Worm (Caenorhabditis elegans) whole organism, late embryonic: Measurements from ENCODE around the gene rpn-6.2.

ENCODE experiments used
- T23F11.4 ChIP-seq: fragments of 200-800 bp; sonication (Bioruptor generic); optimal IDR thresholded peaks from 2 replicates; lab custom pipeline; 2018; ENCODE audit warnings: mild to moderate bottlenecking, missing genetic modification characterization, missing compliant biosample characterization
- Y22D7AL.16 ChIP-seq: sonication (generic microtip); optimal IDR thresholded peaks from 2 replicates; lab custom pipeline; 2016; ENCODE audit warnings: missing genetic modification characterization, missing compliant biosample characterization
- ceh-14 ChIP-seq: sonication (generic microtip); optimal IDR thresholded peaks from 2 replicates; lab custom pipeline; 2016; ENCODE audit warnings: missing genotype, missing genetic modification characterization, missing compliant biosample characterization
- ceh-19 ChIP-seq: fragments of 200-800 bp; sonication (Bioruptor generic); optimal IDR thresholded peaks from 2 replicates; lab custom pipeline; 2018; ENCODE audit warnings: mild to moderate bottlenecking, missing genetic modification characterization, missing compliant biosample characterization
- ceh-30 ChIP-seq: fragments of 150-350 bp; optimal IDR thresholded peaks from 2 replicates; lab custom pipeline; 2014; ENCODE audit warnings: missing biosample characterization, missing genetic modification characterization
- ceh-31 ChIP-seq: sonication (generic microtip); optimal IDR thresholded peaks from 2 replicates; lab custom pipeline; 2016; ENCODE audit warnings: missing genetic modification characterization, missing compliant biosample characterization
- ceh-34 ChIP-seq: sonication (generic microtip); optimal IDR thresholded peaks from 2 replicates; lab custom pipeline; 2016; ENCODE audit warnings: mild to moderate bottlenecking, missing genetic modification characterization, missing compliant biosample characterization
- ceh-45 ChIP-seq: fragments of 200-800 bp; sonication (Bioruptor generic); IDR thresholded peaks from 2 replicates; pipeline ENCODE4 v1.3.6; 2022; ENCODE audit warnings: missing genetic modification reagents, missing genetic modification characterization, missing compliant biosample characterization
- ceh-48 ChIP-seq: sonication (generic microtip); optimal IDR thresholded peaks from 2 replicates; lab custom pipeline; 2016; ENCODE audit warnings: missing genetic modification characterization, inconsistent platforms, missing compliant biosample characterization
- che-1 ChIP-seq: sonication (generic microtip); optimal IDR thresholded peaks from 2 replicates; lab custom pipeline; 2016; ENCODE audit warnings: mild to moderate bottlenecking, missing genetic modification characterization, missing compliant biosample characterization
- elt-2 ChIP-seq: sonication (generic microtip); optimal IDR thresholded peaks from 2 replicates; lab custom pipeline; 2016; ENCODE audit warnings: missing genetic modification reagents, missing genetic modification characterization, missing compliant biosample characterization
- hlh-13 ChIP-seq: fragments of 200-800 bp; sonication (Bioruptor generic); optimal IDR thresholded peaks from 2 replicates; lab custom pipeline; 2018; ENCODE audit warnings: mild to moderate bottlenecking, missing genetic modification characterization, missing compliant biosample characterization
- hlh-15 ChIP-seq: sonication (generic microtip); optimal IDR thresholded peaks from 2 replicates; lab custom pipeline; 2016; ENCODE audit warnings: missing genetic modification characterization, missing compliant biosample characterization
- hlh-30 ChIP-seq: sonication (generic microtip); optimal IDR thresholded peaks from 2 replicates; lab custom pipeline; 2017; ENCODE audit warnings: antibody characterized with exemption, missing genetic modification characterization, missing compliant biosample characterization; ENCODE audit not compliant: insufficient read depth
- hlh-6 ChIP-seq: sonication (generic microtip); optimal IDR thresholded peaks from 2 replicates; lab custom pipeline; 2016; ENCODE audit warnings: missing genotype, missing genetic modification characterization, missing compliant biosample characterization
- hlh-8 ChIP-seq: sonication (generic microtip); optimal IDR thresholded peaks from 2 replicates; lab custom pipeline; 2016; ENCODE audit warnings: missing genotype, missing genetic modification characterization, missing compliant biosample characterization
- mec-3 ChIP-seq: sonication (generic microtip); optimal IDR thresholded peaks from 2 replicates; lab custom pipeline; 2016; ENCODE audit warnings: borderline replicate concordance, missing genetic modification characterization, missing compliant biosample characterization
- nfya-1 ChIP-seq: sonication (generic microtip); optimal IDR thresholded peaks from 2 replicates; lab custom pipeline; 2017; ENCODE audit warnings: missing genetic modification characterization, mild to moderate bottlenecking, missing compliant biosample characterization, antibody characterized with exemption, moderate library complexity
- npax-4 ChIP-seq: sonication (generic microtip); optimal IDR thresholded peaks from 2 replicates; lab custom pipeline; 2016; ENCODE audit warnings: missing genetic modification characterization, missing compliant biosample characterization
- pag-3 ChIP-seq: sonication (generic microtip); optimal IDR thresholded peaks from 2 replicates; lab custom pipeline; 2016; ENCODE audit warnings: missing compliant biosample characterization, missing genetic modification characterization, borderline replicate concordance
- pha-4 ChIP-seq: fragments of 150-350 bp; optimal IDR thresholded peaks from 2 replicates; lab custom pipeline; 2018; ENCODE audit warnings: missing biosample characterization, missing genetic modification reagents, missing genetic modification characterization
- pqm-1 ChIP-seq: sonication (generic microtip); optimal IDR thresholded peaks from 2 replicates; lab custom pipeline; 2016; ENCODE audit warnings: missing genetic modification characterization, missing compliant biosample characterization
- ref-2 ChIP-seq: sonication (generic microtip); optimal IDR thresholded peaks from 2 replicates; lab custom pipeline; 2016; ENCODE audit warnings: missing genetic modification characterization, missing compliant biosample characterization
- sox-2 ChIP-seq: fragments of 200-800 bp; sonication (Bioruptor generic); IDR thresholded peaks from 2 replicates; pipeline ENCODE4 v1.3.6; 2022; ENCODE audit warnings: missing genetic modification reagents, missing genetic modification characterization, missing compliant biosample characterization
- sox-4 ChIP-seq: sonication (generic microtip); optimal IDR thresholded peaks from 2 replicates; lab custom pipeline; 2017; ENCODE audit warnings: mild to moderate bottlenecking, missing genetic modification characterization, inconsistent platforms, missing compliant biosample characterization
- syd-9 ChIP-seq: sonication (generic microtip); optimal IDR thresholded peaks from 2 replicates; lab custom pipeline; 2016; ENCODE audit warnings: mild to moderate bottlenecking, missing genetic modification characterization, moderate library complexity, missing compliant biosample characterization
- tbx-7 ChIP-seq: sonication (generic microtip); optimal IDR thresholded peaks from 2 replicates; lab custom pipeline; 2016; ENCODE audit warnings: missing genotype, missing genetic modification characterization, missing compliant biosample characterization
- unc-42 ChIP-seq: sonication (generic microtip); optimal IDR thresholded peaks from 2 replicates; lab custom pipeline; 2016; ENCODE audit warnings: missing genotype, missing genetic modification characterization, missing compliant biosample characterization
- unc-86 ChIP-seq: sonication (generic microtip); optimal IDR thresholded peaks from 2 replicates; lab custom pipeline; 2016; ENCODE audit warnings: missing genetic modification characterization, missing compliant biosample characterization

rpn-6.2 gene

DNA sequence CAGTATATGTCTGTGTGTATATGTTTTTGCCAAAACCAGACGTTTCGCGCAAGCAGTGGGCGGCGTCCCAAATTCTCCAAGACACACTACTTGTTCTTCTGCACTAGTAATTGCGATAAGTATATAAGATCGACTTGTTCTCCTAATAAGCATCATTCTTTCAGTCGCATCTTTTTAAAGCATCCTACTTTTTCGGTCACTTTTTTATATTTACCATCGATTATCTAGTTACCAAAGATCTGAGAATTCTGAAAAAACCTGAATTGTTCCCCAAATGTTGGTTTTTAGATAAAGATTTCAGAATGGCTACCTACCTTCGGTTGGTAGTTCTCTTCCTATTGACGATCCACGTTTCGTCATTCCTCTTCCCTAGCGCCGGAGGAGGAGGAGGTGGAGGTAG is 39.8 kb downstream of the rpn-6.2 start, which contains the start of gene grl-25:
TSS of gene grl-25 (plus strand) at position 301 of the 400 bp plus-strand sequence.
- TF ChIP-seq pqm-1 (tag; lab: Kevin White, UChicago) (no peak), npax-4 (tag; lab: Kevin White, UChicago) (no peak), hlh-8 (no peak), hlh-15 (tag; lab: Kevin White, UChicago) (no peak)

DNA sequence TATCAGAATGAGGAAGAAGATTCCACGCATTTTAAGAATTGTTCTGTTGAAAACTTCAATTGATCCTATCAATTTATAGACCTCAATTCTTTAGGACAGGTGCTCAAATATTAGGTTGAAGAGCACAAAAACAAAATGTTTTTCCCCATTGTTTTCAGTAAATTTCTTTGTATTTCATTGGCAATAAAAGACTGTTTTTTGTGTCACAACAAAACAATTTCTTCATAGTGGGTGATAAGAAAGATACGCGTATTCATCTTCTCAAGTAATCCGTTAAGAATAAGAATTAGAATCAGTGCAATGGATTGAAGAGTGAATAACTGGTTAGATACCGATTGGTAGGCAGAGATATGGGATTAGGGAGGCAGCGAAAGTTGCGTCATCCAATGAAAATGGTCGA is 41.1 kb downstream of the rpn-6.2 start, which contains the start of gene ZK643.6:
TSS of gene ZK643.6 (minus strand) at position 101 of the 400 bp plus-strand sequence.
- no peak for TF ChIP-seq ceh-19 (GFP tag; lab: Kevin White, UChicago)
- TF ChIP-seq ceh-45 (GFP tag; lab: Robert Waterston, UW), result no peak
- no peak for TF ChIP-seq ceh-30 (tag; lab: Kevin White, UChicago)
- TF ChIP-seq pag-3 (tag; lab: Kevin White, UChicago), result no peak
- no peak for TF ChIP-seq T23F11.4 (GFP tag; lab: Kevin White, UChicago)
- no peak for TF ChIP-seq pha-4 (tag; lab: Kevin White, UChicago)
- TF ChIP-seq hlh-6 (tag; lab: Kevin White, UChicago), result no peak
- no peak for TF ChIP-seq sox-2 (GFP tag; lab: Robert Waterston, UW)
- no peak for TF ChIP-seq Y22D7AL.16
- no peak for TF ChIP-seq hlh-13 (GFP tag; lab: Kevin White, UChicago)
- TF ChIP-seq elt-2 (tag; lab: Kevin White, UChicago), result no peak
- TF ChIP-seq tbx-7 (tag; lab: Kevin White, UChicago), result no peak
- TF ChIP-seq che-1 (tag; lab: Kevin White, UChicago), result no peak
- no peak for TF ChIP-seq unc-86
- no peak for TF ChIP-seq ref-2 (tag; lab: Kevin White, UChicago)
- no peak for TF ChIP-seq nfya-1
- no peak for TF ChIP-seq sox-4 (tag; lab: Kevin White, UChicago)
- no peak for TF ChIP-seq ceh-34

DNA sequence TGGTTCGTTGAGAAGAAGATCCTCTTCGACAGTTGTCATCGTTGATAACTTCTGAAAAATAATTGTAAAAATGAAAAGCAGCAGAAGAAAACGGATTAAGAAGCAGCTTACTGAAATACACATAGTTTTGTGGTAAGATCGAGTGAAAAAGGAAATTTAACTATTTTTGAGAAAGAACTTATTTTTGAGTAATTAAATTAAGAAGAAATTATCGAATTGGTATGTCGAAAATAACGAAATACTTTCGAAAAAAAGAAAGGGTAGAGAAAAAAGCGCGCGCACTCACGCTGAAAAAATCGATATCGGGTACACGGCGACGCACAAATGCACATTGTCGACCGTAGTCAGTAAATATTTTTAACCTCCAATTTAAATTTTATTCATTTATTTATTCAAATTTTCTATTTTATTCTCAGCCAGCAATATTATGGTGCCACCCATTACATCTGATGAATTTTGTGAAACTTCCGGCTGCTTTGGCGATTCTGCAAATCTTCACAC is 45.6 kb downstream of the rpn-6.2 start, which contains the start of the genes ZK643.5 and ZK643.2:
TSS of gene ZK643.5 (minus strand) at position 51 of the 501 bp plus-strand sequence.
TSS of gene ZK643.2 (plus strand) at position 395 of the 501 bp plus-strand sequence.
- no peak for TF ChIP-seq tbx-7 (tag; lab: Kevin White, UChicago)
- peak; percentile 76 for TF ChIP-seq unc-42
- peak; percentile 99 for TF ChIP-seq ceh-48 (tag; lab: Kevin White, UChicago)
- peak; percentile 49 for TF ChIP-seq nfya-1
- no peak for TF ChIP-seq sox-4 (tag; lab: Kevin White, UChicago)
- TF ChIP-seq ceh-31, result peak; percentile 43

DNA sequence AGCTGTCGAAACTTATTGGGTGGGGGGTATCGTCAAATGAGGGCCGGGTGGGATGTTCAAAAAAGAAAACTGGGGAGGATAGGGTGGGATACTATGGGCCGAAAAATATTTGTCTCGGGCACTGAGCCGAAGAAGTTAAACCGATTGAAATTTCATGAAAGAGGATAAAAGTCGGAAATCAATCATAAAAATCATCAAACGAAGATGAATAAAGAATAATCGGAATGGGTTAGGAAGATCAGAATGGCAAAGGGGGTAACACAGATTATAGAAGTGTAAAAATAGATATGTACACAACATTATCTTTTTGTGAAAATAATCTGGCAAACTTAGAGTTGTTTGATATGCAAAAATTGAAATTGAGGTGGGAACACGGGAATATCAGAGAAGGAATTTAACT is 46.3 kb downstream of the rpn-6.2 start:
- TF ChIP-seq ceh-14 (tag; lab: Kevin White, UChicago) (no peak), mec-3 (tag; lab: Kevin White, UChicago) (no peak), npax-4 (tag; lab: Kevin White, UChicago) (no peak), hlh-30 (tag; lab: Kevin White, UChicago) (no peak), pqm-1 (tag; lab: Kevin White, UChicago) (no peak), syd-9 (tag; lab: Kevin White, UChicago) (no peak), elt-2 (tag; lab: Kevin White, UChicago) (no peak)
- TF ChIP-seq, all 69 proteins: peak for 0
